Fruit fly (Drosophila melanogaster) whole organism, wandering third instar larva: ENCODE measurements around the gene CG7512.

Source experiments
- HLH106 ChIP-seq: fragments of 200-800 bp; optimal IDR thresholded peaks from 3 replicates; lab custom pipeline; 2019; ENCODE audit warnings: missing biosample characterization, mild to moderate bottlenecking, missing genetic modification characterization, moderate library complexity
- N ChIP-seq: fragments of >200 bp; optimal IDR thresholded peaks from 2 replicates; lab custom pipeline; 2018; ENCODE audit warnings: missing biosample characterization, missing external identifiers, missing genetic modification characterization
- Rel ChIP-seq, 2 experiments: fragments of 200-800 bp; sonication (Bioruptor generic) in 1 of 2; optimal IDR thresholded peaks; 2 replicates in 1 of 2; 3 replicates in 1 of 2; lab custom pipeline; 2016 to 2019; ENCODE audit warnings: mild to moderate bottlenecking in 2 of 2, missing biosample characterization in 2 of 2, missing genetic modification characterization in 2 of 2, moderate library complexity in 1 of 2
- br ChIP-seq: fragments of 200-800 bp; sonication (Bioruptor generic); optimal IDR thresholded peaks from 2 replicates; lab custom pipeline; 2016; ENCODE audit warnings: missing biosample characterization, missing genetic modification characterization
- lola ChIP-seq: fragments of >200 bp; optimal IDR thresholded peaks from 2 replicates; lab custom pipeline; 2017; ENCODE audit warnings: missing biosample characterization, missing genetic modification characterization

DNA sequence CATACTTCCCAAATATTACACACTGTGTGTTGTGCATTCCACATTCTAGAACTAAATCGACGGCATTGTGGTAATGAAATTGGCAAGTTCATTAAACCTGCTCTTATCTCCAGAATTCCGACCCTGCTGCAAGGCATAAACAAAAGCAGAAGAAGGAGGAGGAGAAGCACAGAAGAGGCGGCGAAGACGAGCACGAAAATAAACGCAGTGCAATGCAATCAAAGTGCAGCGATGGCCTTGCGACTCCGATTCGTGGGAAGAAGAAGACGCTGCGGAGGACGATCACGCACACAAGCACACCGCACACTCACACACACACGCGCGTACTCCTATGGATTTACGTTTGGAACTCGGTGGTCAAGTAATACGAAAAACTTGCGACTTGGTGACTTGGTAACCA is 47.4 kb downstream of the CG7512 start:
- TF ChIP-seq N (GFP tag; lab: Kevin White, UChicago): no peak
- no peak for TF ChIP-seq HLH106 (tag; lab: Kevin White, UChicago)
- no peak for TF ChIP-seq br (GFP tag; lab: Kevin White, UChicago)
- no peak for TF ChIP-seq Rel (GFP tag; optimal IDR thresholded peaks at IDR 0.05; lab: Kevin White, UChicago)
- TF ChIP-seq Rel (tag; optimal IDR thresholded peaks at IDR 0.05; lab: Kevin White, UChicago): peak; percentile 53
- no peak for TF ChIP-seq lola
